Worm (Caenorhabditis elegans): Measurements from ENCODE around the gene ugt-36.

ugt-36 gene

DNA sequence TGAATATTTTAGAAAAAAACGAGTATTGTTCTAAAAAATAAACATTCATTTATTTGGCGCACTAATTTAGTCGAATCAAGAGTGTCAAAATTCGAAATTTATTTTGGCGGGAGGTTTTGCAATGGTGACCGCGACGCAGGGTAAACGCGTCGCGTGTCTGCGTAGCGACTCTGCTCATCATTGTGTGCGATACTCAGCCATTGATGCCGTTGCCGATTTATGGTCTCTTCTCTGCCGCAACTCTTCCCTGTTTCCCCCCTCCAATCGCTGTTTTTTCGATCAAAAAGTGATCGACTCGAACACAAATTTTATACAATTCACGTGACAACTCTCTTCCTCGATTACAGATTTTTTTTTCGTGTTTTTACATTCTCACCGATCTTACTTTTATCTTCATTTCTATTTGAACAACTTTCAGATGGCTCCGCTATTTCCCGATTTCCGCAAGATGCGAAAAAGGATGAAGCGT is 29.7 kb downstream of the ugt-36 start, which contains the start of gene F09G2.2 (continued):
- TF ChIP-seq tbx-2 (tag; optimal IDR thresholded peaks at IDR 0.05) = peak; percentile 91
- TF ChIP-seq unc-30 (tag; optimal IDR thresholded peaks at IDR 0.05) = no peak
- no peak for TF ChIP-seq nhr-84 (tag; optimal IDR thresholded peaks at IDR 0.05)
- TF ChIP-seq ceh-82 (tag; optimal IDR thresholded peaks at IDR 0.05) = peak; percentile 92 to 94 (median 93)
- peak; percentile 82 for TF ChIP-seq irx-1 (tag; optimal IDR thresholded peaks at IDR 0.05)
- peak; percentile 62 for TF ChIP-seq snpc-4 (tag; optimal IDR thresholded peaks at IDR 0.05)
- peak in 4 of 6 experiments; percentile 14 to 93 (median 68) for TF ChIP-seq elt-3 (tag; optimal IDR thresholded peaks at IDR 0.05)
- peak; percentile 93 for TF ChIP-seq lin-15B (tag; optimal IDR thresholded peaks at IDR 0.05)
- TF ChIP-seq mef-2 (tag; optimal IDR thresholded peaks at IDR 0.05) = peak; percentile 62
- TF ChIP-seq C16A3.4 (tag; optimal IDR thresholded peaks at IDR 0.05) = peak; percentile 95
- no peak for TF ChIP-seq pqm-1 (tag; optimal IDR thresholded peaks at IDR 0.05)
- peak; percentile 60 for TF ChIP-seq mab-9 (GFP tag; IDR thresholded peaks at IDR 0.05)
- no peak for TF ChIP-seq ceh-63 (GFP tag; optimal IDR thresholded peaks at IDR 0.05)
- TF ChIP-seq ama-1 (optimal IDR thresholded peaks at IDR 0.05) = peak; percentile 63
- peak; percentile 83 for TF ChIP-seq unc-86 (tag; optimal IDR thresholded peaks at IDR 0.05)
- peak; percentile 88 for TF ChIP-seq isw-1 (GFP tag; IDR thresholded peaks at IDR 0.05)
- peak; percentile 62 for TF ChIP-seq F16B12.6 (tag; optimal IDR thresholded peaks at IDR 0.05)
- TF ChIP-seq C04F5.9 (tag; optimal IDR thresholded peaks at IDR 0.05) = peak; percentile 22
- peak; percentile 92 to 93 (median 92) for TF ChIP-seq dpl-1 (GFP tag; optimal IDR thresholded peaks at IDR 0.05)
- TF ChIP-seq hlh-4 (tag; optimal IDR thresholded peaks at IDR 0.05) = no peak
- TF ChIP-seq skn-1 (tag; optimal IDR thresholded peaks at IDR 0.05) = peak; percentile 92
- TF ChIP-seq nhr-85 (tag) = peak; percentile 96
- peak; percentile 83 for TF ChIP-seq fos-1 (tag; optimal IDR thresholded peaks at IDR 0.05)
- TF ChIP-seq nhr-12 (tag; optimal IDR thresholded peaks at IDR 0.05) = no peak
- TF ChIP-seq rnt-1 (tag; optimal IDR thresholded peaks at IDR 0.05) = peak; percentile 92
- no peak for TF ChIP-seq unc-62 (GFP tag; optimal IDR thresholded peaks at IDR 0.05)
- peak; percentile 87 for TF ChIP-seq grh-1 (GFP tag; IDR thresholded peaks at IDR 0.05)
- no peak for TF ChIP-seq sox-4 (tag; optimal IDR thresholded peaks at IDR 0.05)
- TF ChIP-seq egl-27 (tag; optimal IDR thresholded peaks at IDR 0.05) = no peak
- TF ChIP-seq zip-4 (GFP tag; optimal IDR thresholded peaks at IDR 0.05) = peak; percentile 73
- peak; percentile 90 to 95 for TF ChIP-seq lsy-2 (tag; optimal IDR thresholded peaks at IDR 0.05)
- TF ChIP-seq ceh-88 (GFP tag; IDR thresholded peaks at IDR 0.05) = peak; percentile 74
- TF ChIP-seq unc-130 (tag; optimal IDR thresholded peaks at IDR 0.05) = peak; percentile 94
- TF ChIP-seq fkh-10 (GFP tag; optimal IDR thresholded peaks at IDR 0.05) = peak; percentile 44
- TF ChIP-seq fkh-4 (tag; optimal IDR thresholded peaks at IDR 0.05; ENCODE audit: borderline replicate concordance) = no peak
- TF ChIP-seq nhr-19 (GFP tag; conservative IDR thresholded peaks at IDR 0.05) = peak; percentile 94
- TF ChIP-seq sup-37 (GFP tag; optimal IDR thresholded peaks at IDR 0.05) = peak; percentile 30
- peak in 1 of 2 experiments; percentile 75 for TF ChIP-seq ztf-11 (tag; optimal IDR thresholded peaks at IDR 0.05)
- peak; percentile 69 for TF ChIP-seq ztf-4 (tag; optimal IDR thresholded peaks at IDR 0.05)
- peak; percentile 77 for TF ChIP-seq blmp-1 (tag; optimal IDR thresholded peaks at IDR 0.05)
- TF ChIP-seq aly-2 (tag; optimal IDR thresholded peaks at IDR 0.05) = peak; percentile 46
- no peak for TF ChIP-seq nhr-76 (tag; optimal IDR thresholded peaks at IDR 0.05)
- peak; percentile 91 for TF ChIP-seq efl-1 (optimal IDR thresholded peaks at IDR 0.05)
- peak; percentile 89 to 99 for TF ChIP-seq efl-1 (GFP tag; optimal IDR thresholded peaks at IDR 0.05 in 1 of 2)
- TF ChIP-seq nhr-20 (tag; optimal IDR thresholded peaks at IDR 0.05) = peak; percentile 94
- TF ChIP-seq tlp-1 (tag; optimal IDR thresholded peaks at IDR 0.05) = no peak
- peak; percentile 74 for TF ChIP-seq egl-13 (tag; optimal IDR thresholded peaks at IDR 0.05)
- no peak for TF ChIP-seq ets-5 (GFP tag; IDR thresholded peaks at IDR 0.05)
- TF ChIP-seq lin-35 (GFP tag; optimal IDR thresholded peaks at IDR 0.05) = peak; percentile 96 to 97
- TF ChIP-seq ceh-90 (tag; optimal IDR thresholded peaks at IDR 0.05) = no peak
- TF ChIP-seq elt-2 (tag; optimal IDR thresholded peaks at IDR 0.05) = peak; percentile 78
- TF ChIP-seq unc-98 (GFP tag; IDR thresholded peaks at IDR 0.05) = peak; percentile 66; the same call in 1 of the 2 replicates
- peak; percentile 95 for TF ChIP-seq mep-1 (tag; optimal IDR thresholded peaks at IDR 0.05)
- peak; percentile 60 for TF ChIP-seq pax-3 (tag; optimal IDR thresholded peaks at IDR 0.05)
